Fruit fly (Drosophila melanogaster) whole organism, embryonic: ENCODE results near the gene CG33108.

ENCODE experiments used
- Asciz ChIP-seq: fragments of 200-800 bp; sonication (Bioruptor generic); optimal IDR thresholded peaks from 2 replicates; lab custom pipeline; 2017; ENCODE audit warnings: missing biosample characterization, mild to moderate bottlenecking, missing genetic modification characterization, missing genetic modification reagents
- CG11247 ChIP-seq: fragments of 200-800 bp; sonication (Bioruptor generic); IDR thresholded peaks from 2 replicates; pipeline ENCODE4 v1.3.6; 2022; ENCODE audit warnings: missing biosample characterization, missing genetic modification characterization
- CG13287 ChIP-seq: fragments of 200-800 bp; sonication (Bioruptor generic); IDR thresholded peaks from 2 replicates; pipeline ENCODE4 v1.3.6; 2022; ENCODE audit warnings: missing biosample characterization, missing genetic modification characterization; ENCODE audit not compliant: partially characterized antibody
- CG14710 ChIP-seq: fragments of 200-800 bp; sonication (Bioruptor generic); optimal IDR thresholded peaks from 3 replicates; lab custom pipeline; 2019; ENCODE audit warnings: missing biosample characterization, mild to moderate bottlenecking, missing genetic modification characterization, moderate library complexity
- CG15073 ChIP-seq: fragments of 200-800 bp; sonication (Bioruptor generic); optimal IDR thresholded peaks from 2 replicates; lab custom pipeline; 2016; ENCODE audit warnings: missing biosample characterization, missing genetic modification characterization
- CG1603 ChIP-seq: fragments of 200-800 bp; sonication (Bioruptor generic); optimal IDR thresholded peaks from 2 replicates; lab custom pipeline; 2019; ENCODE audit warnings: missing biosample characterization, mild to moderate bottlenecking, missing genetic modification characterization, moderate library complexity
- CG17568 ChIP-seq: fragments of 200-800 bp; sonication (Bioruptor generic); optimal IDR thresholded peaks from 2 replicates; lab custom pipeline; 2018; ENCODE audit warnings: missing biosample characterization, mild to moderate bottlenecking, missing genetic modification characterization, moderate library complexity
- CG2202 ChIP-seq: fragments of 200-800 bp; sonication (Bioruptor generic); optimal IDR thresholded peaks from 2 replicates; lab custom pipeline; 2018; ENCODE audit warnings: missing biosample characterization, mild to moderate bottlenecking, missing genetic modification characterization
- CG2875 ChIP-seq: fragments of 200-800 bp; sonication (Bioruptor generic); optimal IDR thresholded peaks from 2 replicates; lab custom pipeline; 2017; ENCODE audit warnings: missing biosample characterization, mild to moderate bottlenecking, missing genetic modification characterization, missing genetic modification reagents
- CG31224 ChIP-seq: fragments of 200-800 bp; sonication (Bioruptor generic); IDR thresholded peaks from 2 replicates; pipeline ENCODE4 v1.3.6; 2022; ENCODE audit warnings: missing biosample characterization, missing genetic modification characterization
- CG31365 ChIP-seq: fragments of 200-800 bp; sonication (Bioruptor generic); optimal IDR thresholded peaks from 2 replicates; lab custom pipeline; 2018; ENCODE audit warnings: missing biosample characterization, mild to moderate bottlenecking, missing genetic modification characterization
- CG3281 ChIP-seq: fragments of 200-800 bp; sonication (Bioruptor generic); optimal IDR thresholded peaks from 3 replicates; lab custom pipeline; 2017; ENCODE audit warnings: missing biosample characterization, mild to moderate bottlenecking, missing genetic modification characterization
- CG42726 ChIP-seq: fragments of 200-800 bp; sonication (Bioruptor generic); IDR thresholded peaks from 2 replicates; pipeline ENCODE4 v1.3.6; 2022; ENCODE audit warnings: missing biosample characterization, missing genetic modification characterization; ENCODE audit not compliant: partially characterized antibody
- CG6175 ChIP-seq: fragments of 200-800 bp; sonication (Bioruptor generic); IDR thresholded peaks from 3 replicates; pipeline ENCODE4 v1.3.6; 2022; ENCODE audit warnings: missing biosample characterization, missing genetic modification characterization
- CG6654 ChIP-seq: fragments of 200-800 bp; sonication (Bioruptor generic); optimal IDR thresholded peaks from 2 replicates; lab custom pipeline; 2017; ENCODE audit warnings: missing biosample characterization, mild to moderate bottlenecking, missing genetic modification characterization
- CG6683 ChIP-seq: fragments of 200-800 bp; sonication (Bioruptor generic); optimal IDR thresholded peaks from 2 replicates; lab custom pipeline; 2017; ENCODE audit warnings: missing biosample characterization, mild to moderate bottlenecking, missing genetic modification characterization, missing genetic modification reagents
- CG6765 ChIP-seq: fragments of 200-800 bp; sonication (Bioruptor generic); optimal IDR thresholded peaks from 3 replicates; lab custom pipeline; 2017; ENCODE audit warnings: missing biosample characterization, mild to moderate bottlenecking, missing genetic modification characterization
- CG7556 ChIP-seq: fragments of 200-800 bp; sonication (Bioruptor generic); optimal IDR thresholded peaks from 2 replicates; lab custom pipeline; 2017; ENCODE audit warnings: missing biosample characterization, mild to moderate bottlenecking, missing genetic modification characterization
- CG9817 ChIP-seq: fragments of 200-800 bp; sonication (Bioruptor generic); optimal IDR thresholded peaks from 2 replicates; lab custom pipeline; 2018; ENCODE audit warnings: missing biosample characterization, mild to moderate bottlenecking, missing genetic modification characterization, moderate library complexity
- CHES-1-like ChIP-seq: fragments of 200-800 bp; sonication (Bioruptor generic); optimal IDR thresholded peaks from 2 replicates; lab custom pipeline; 2016; ENCODE audit warnings: missing biosample characterization, missing genetic modification characterization
- Doc2 ChIP-seq: fragments of 200-800 bp; sonication (Bioruptor generic); IDR thresholded peaks from 2 replicates; pipeline ENCODE4 v1.3.6; 2022; ENCODE audit warnings: missing biosample characterization, missing genetic modification characterization
- Ets97D ChIP-seq: fragments of 200-800 bp; sonication (Bioruptor generic); optimal IDR thresholded peaks from 3 replicates; lab custom pipeline; 2016; ENCODE audit warnings: missing biosample characterization, missing genetic modification characterization
- Hey ChIP-seq: fragments of 200-800 bp; sonication (Bioruptor generic); optimal IDR thresholded peaks from 3 replicates; lab custom pipeline; 2018; ENCODE audit warnings: missing biosample characterization, mild to moderate bottlenecking, missing genetic modification characterization
- Kr ChIP-seq: fragments of 200-800 bp; sonication (Bioruptor generic); optimal IDR thresholded peaks from 2 replicates; lab custom pipeline; 2017; ENCODE audit warnings: missing biosample characterization, mild to moderate bottlenecking, missing genetic modification characterization
- Myb ChIP-seq: fragments of 200-800 bp; sonication (Bioruptor generic); optimal IDR thresholded peaks from 2 replicates; lab custom pipeline; 2016; ENCODE audit warnings: missing biosample characterization, missing genetic modification characterization
- NC2β ChIP-seq: fragments of 200-800 bp; sonication (Bioruptor generic); optimal IDR thresholded peaks from 2 replicates; lab custom pipeline; 2016; ENCODE audit warnings: missing biosample characterization, missing genetic modification characterization
- PHDP ChIP-seq: fragments of 200-800 bp; sonication (Bioruptor generic); optimal IDR thresholded peaks from 3 replicates; lab custom pipeline; 2018; ENCODE audit warnings: missing biosample characterization, mild to moderate bottlenecking, missing genetic modification characterization, moderate library complexity
- Vsx1 ChIP-seq: fragments of 200-800 bp; sonication (Bioruptor generic); optimal IDR thresholded peaks from 2 replicates; lab custom pipeline; 2017; ENCODE audit warnings: missing biosample characterization, mild to moderate bottlenecking, missing genetic modification characterization, missing genetic modification reagents
- al ChIP-seq: fragments of 200-800 bp; sonication (Bioruptor generic); IDR thresholded peaks from 2 replicates; pipeline ENCODE4 v1.3.6; 2022; ENCODE audit warnings: missing biosample characterization, missing genetic modification characterization
- bcd ChIP-seq: fragments of 200-800 bp; sonication (Bioruptor generic); optimal IDR thresholded peaks from 2 replicates; lab custom pipeline; 2017; ENCODE audit warnings: missing biosample characterization, mild to moderate bottlenecking, missing genetic modification characterization
- br ChIP-seq: fragments of >200 bp; optimal IDR thresholded peaks from 2 replicates; lab custom pipeline; 2017
- crc ChIP-seq: fragments of 200-800 bp; sonication (Bioruptor generic); optimal IDR thresholded peaks from 2 replicates; lab custom pipeline; 2016; ENCODE audit warnings: missing biosample characterization, missing genetic modification characterization
- disco-r ChIP-seq: fragments of 200-800 bp; sonication (Bioruptor generic); optimal IDR thresholded peaks from 2 replicates; lab custom pipeline; 2016; ENCODE audit warnings: missing biosample characterization, missing genetic modification characterization
- exex ChIP-seq: fragments of 200-800 bp; sonication (Bioruptor generic); optimal IDR thresholded peaks from 4 replicates; lab custom pipeline; 2018; ENCODE audit warnings: missing biosample characterization, mild to moderate bottlenecking, missing genetic modification characterization, moderate library complexity
- fd3F ChIP-seq: fragments of 200-800 bp; sonication (Bioruptor generic); optimal IDR thresholded peaks from 2 replicates; lab custom pipeline; 2018; ENCODE audit warnings: missing biosample characterization, mild to moderate bottlenecking, missing genetic modification characterization, moderate library complexity
- gcm ChIP-seq: fragments of 200-800 bp; sonication (Bioruptor generic); optimal IDR thresholded peaks from 2 replicates; lab custom pipeline; 2019; ENCODE audit warnings: missing biosample characterization, mild to moderate bottlenecking, missing genetic modification characterization, moderate library complexity
- grau ChIP-seq: fragments of 200-800 bp; optimal IDR thresholded peaks from 3 replicates; lab custom pipeline; 2019; ENCODE audit warnings: missing biosample characterization, mild to moderate bottlenecking, missing genetic modification characterization, moderate library complexity
- gsb-n ChIP-seq: fragments of 200-800 bp; sonication (Bioruptor generic); optimal IDR thresholded peaks from 3 replicates; lab custom pipeline; 2018; ENCODE audit warnings: missing biosample characterization, mild to moderate bottlenecking, missing genetic modification characterization
- gt ChIP-seq: fragments of 200-800 bp; sonication (Bioruptor generic); IDR thresholded peaks from 2 replicates; pipeline ENCODE4 v1.3.6; 2022; ENCODE audit warnings: missing biosample characterization, missing genetic modification characterization
- hkb ChIP-seq, 2 experiments: fragments of 200-800 bp in 1 of 2; fragments of >200 bp in 1 of 2; sonication (Bioruptor generic) in 1 of 2; IDR thresholded peaks in 1 of 2; optimal IDR thresholded peaks in 1 of 2; 2 replicates each; pipeline versions ENCODE4 v1.3.6 to Lab custom; 2017 to 2022; ENCODE audit warnings: missing biosample characterization in 1 of 2, missing genetic modification characterization in 1 of 2
- jumu ChIP-seq: fragments of 200-800 bp; sonication (Bioruptor generic); optimal IDR thresholded peaks from 3 replicates; lab custom pipeline; 2016; ENCODE audit warnings: missing biosample characterization, missing genetic modification characterization
- pum ChIP-seq: fragments of 200-800 bp; sonication (Bioruptor generic); optimal IDR thresholded peaks from 2 replicates; lab custom pipeline; 2016; ENCODE audit warnings: missing biosample characterization, missing genetic modification characterization
- pzg ChIP-seq: fragments of 200-800 bp; sonication (Bioruptor generic); optimal IDR thresholded peaks from 3 replicates; lab custom pipeline; 2018; ENCODE audit warnings: missing biosample characterization, mild to moderate bottlenecking, missing genetic modification characterization, moderate library complexity
- salm ChIP-seq: fragments of 200-800 bp; sonication (Bioruptor generic); optimal IDR thresholded peaks from 2 replicates; lab custom pipeline; 2018; ENCODE audit warnings: missing biosample characterization, mild to moderate bottlenecking, missing genetic modification characterization
- sens ChIP-seq: fragments of 200-800 bp; sonication (Bioruptor generic); peaks from one replicate; lab custom pipeline; 2016; ENCODE audit warnings: missing biosample characterization, missing genetic modification characterization
- sob ChIP-seq: fragments of 200-800 bp; sonication (Bioruptor generic); IDR thresholded peaks from 2 replicates; pipeline ENCODE4 v1.3.6; 2022; ENCODE audit warnings: missing biosample characterization, missing genetic modification characterization
- ttk ChIP-seq: fragments of 200-800 bp; sonication (Bioruptor generic); IDR thresholded peaks from 2 replicates; pipeline ENCODE4 v2.1.2; 2022; ENCODE audit warnings: missing biosample characterization, missing genetic modification characterization
- unc-4 ChIP-seq: fragments of 200-800 bp; sonication (Bioruptor generic); IDR thresholded peaks from 2 replicates; pipeline ENCODE4 v1.3.6; 2022; ENCODE audit warnings: missing biosample characterization, missing genetic modification characterization; ENCODE audit not compliant: partially characterized antibody
- yki ChIP-seq: fragments of >200 bp; optimal IDR thresholded peaks from 3 replicates; lab custom pipeline; 2018

Gene CG33108

DNA sequence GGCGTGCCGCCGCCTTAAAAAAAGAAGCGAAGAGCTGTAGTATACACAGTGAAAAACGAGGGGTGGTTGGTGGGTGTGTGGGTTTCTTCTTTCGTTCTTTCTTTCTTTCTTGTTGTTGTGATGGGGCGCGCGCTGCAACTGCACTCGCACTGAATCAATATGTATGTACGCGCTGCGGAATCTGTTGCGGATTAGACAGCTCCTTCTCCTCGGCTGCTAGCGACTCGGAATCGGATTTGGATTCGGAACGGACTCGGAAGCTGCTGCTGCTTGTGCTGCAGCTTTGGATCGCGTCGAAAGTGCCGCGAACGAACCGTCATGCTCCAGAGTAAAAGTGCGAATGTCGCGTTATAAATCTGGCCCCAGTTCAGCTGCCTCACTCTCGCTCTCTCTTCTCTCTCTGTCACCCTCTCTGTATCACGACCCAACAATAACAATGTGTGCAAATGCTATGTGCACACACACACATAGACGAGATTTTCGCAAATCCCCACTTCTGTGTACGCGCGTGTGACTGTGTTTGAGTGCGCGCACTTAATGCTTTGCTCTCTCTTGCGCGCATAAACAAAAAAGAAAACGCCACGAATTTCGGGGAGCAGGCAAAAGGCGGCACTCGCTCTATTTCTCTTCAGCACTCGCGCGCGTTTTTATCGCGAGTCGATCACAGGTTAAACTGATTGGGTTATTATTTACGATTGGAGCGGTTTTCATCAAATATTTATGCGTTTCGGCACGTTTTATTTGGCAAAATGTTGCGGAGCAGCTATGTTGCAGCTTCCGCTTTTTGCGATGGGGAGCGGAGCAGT is 35.8 kb downstream of the CG33108 start (continued):
- TF ChIP-seq Hey (tag; lab: Kevin White, UChicago): no peak
- no peak; the same call in 1 of the 2 replicates for TF ChIP-seq CG13287
- no peak for TF ChIP-seq pum (GFP tag; lab: Kevin White, UChicago)
- TF ChIP-seq CG1603 (tag; lab: Kevin White, UChicago): no peak
- TF ChIP-seq grau: no peak
- no peak for TF ChIP-seq gcm
- TF ChIP-seq CG14710 (tag; lab: Kevin White, UChicago): no peak
- no peak for TF ChIP-seq fd3F (GFP tag; lab: Kevin White, UChicago)
- TF ChIP-seq CHES-1-like (GFP tag; lab: Kevin White, UChicago): no peak
- TF ChIP-seq Myb (GFP tag; lab: Kevin White, UChicago): no peak
- TF ChIP-seq CG31224: no peak
- TF ChIP-seq bcd: no peak
- TF ChIP-seq PHDP (tag; lab: Kevin White, UChicago): no peak
- TF ChIP-seq yki: no peak
- TF ChIP-seq CG7556 (GFP tag; lab: Kevin White, UChicago): no peak
- TF ChIP-seq Ets97D (GFP tag; lab: Kevin White, UChicago): no peak
- TF ChIP-seq CG2875 (GFP tag; lab: Kevin White, UChicago): no peak
- no peak for TF ChIP-seq hkb (optimal IDR thresholded peaks at IDR 0.05; lab: Kevin White, UChicago)
- no peak for TF ChIP-seq hkb (GFP tag; IDR thresholded peaks at IDR 0.05; lab: Robert Waterston, UW)
- TF ChIP-seq Doc2: no peak
- TF ChIP-seq exex: no peak
- TF ChIP-seq CG17568 (GFP tag; lab: Kevin White, UChicago): no peak
- peak; percentile 6 for TF ChIP-seq CG3281
- no peak for TF ChIP-seq CG6683 (GFP tag; lab: Kevin White, UChicago)
- no peak for TF ChIP-seq NC2β (GFP tag; lab: Kevin White, UChicago)
- peak; percentile 44; the same call in 1 of the 2 replicates for TF ChIP-seq unc-4 (GFP tag; lab: Robert Waterston, UW)
- no peak for TF ChIP-seq gt (GFP tag; lab: Robert Waterston, UW)
- no peak for TF ChIP-seq CG6654 (GFP tag; lab: Kevin White, UChicago)
- TF ChIP-seq Kr: no peak
- TF ChIP-seq gsb-n (tag; lab: Kevin White, UChicago): peak; percentile 14
- TF ChIP-seq CG15073 (GFP tag; lab: Kevin White, UChicago): no peak
- no peak for TF ChIP-seq jumu
- TF ChIP-seq CG31365 (tag; lab: Kevin White, UChicago): no peak
- TF ChIP-seq ttk: no peak
- no peak for TF ChIP-seq Asciz (GFP tag; lab: Kevin White, UChicago)
- TF ChIP-seq CG42726 (GFP tag; lab: Robert Waterston, UW): no peak
- peak; percentile 22 for TF ChIP-seq Vsx1
- 0 out of 3 replicates have a peak, but pooled peaks have one; percentile 24 for TF ChIP-seq CG6175 (GFP tag; lab: Robert Waterston, UW)
- TF ChIP-seq al (GFP tag; lab: Robert Waterston, UW): peak; percentile 7; the same call in 1 of the 2 replicates
- no peak for TF ChIP-seq crc (GFP tag; lab: Kevin White, UChicago)
- no peak for TF ChIP-seq CG9817 (tag; lab: Kevin White, UChicago)
- TF ChIP-seq pzg: no peak
- peak; percentile 41; the same call in 1 of the 2 replicates for TF ChIP-seq sob
- no peak for TF ChIP-seq CG6765
- no peak for TF ChIP-seq disco-r (GFP tag; lab: Kevin White, UChicago)
- TF ChIP-seq CG2202 (tag; lab: Kevin White, UChicago): peak; percentile 25
- TF ChIP-seq salm (tag; lab: Kevin White, UChicago): no peak
- no peak for TF ChIP-seq br (lab: Kevin White, UChicago)
- TF ChIP-seq sens (GFP tag; lab: Kevin White, UChicago): peak; percentile 56
- TF ChIP-seq CG11247 (GFP tag; lab: Robert Waterston, UW): no peak
